Worm (Caenorhabditis elegans): ENCODE results near the gene dpy-8.

DNA sequence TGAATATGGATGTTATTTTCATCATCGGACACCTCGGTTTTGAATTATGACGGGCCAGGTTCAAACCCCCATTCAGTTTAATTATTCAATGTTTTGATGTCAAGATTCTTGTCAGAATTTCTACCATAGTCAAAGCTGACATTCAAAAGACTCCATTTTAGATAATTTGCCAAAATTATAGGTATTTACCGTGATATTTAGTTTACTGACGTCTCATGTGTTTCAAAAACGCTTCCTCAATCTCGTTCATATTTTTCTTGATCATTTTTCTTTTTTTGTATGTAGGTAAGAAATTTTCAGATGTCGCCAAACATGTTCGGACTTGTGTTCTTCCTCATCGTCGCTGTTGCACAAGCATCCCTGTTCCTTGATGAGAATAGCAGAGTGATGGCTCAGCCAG lies 12.5 kb upstream of the dpy-8 start, which contains the start of gene EGAP5.1:
- no peak for TF ChIP-seq W03F9.2 (tag; optimal IDR thresholded peaks at IDR 0.05)
- TF ChIP-seq him-1 (tag; optimal IDR thresholded peaks at IDR 0.05) = no peak
- TF ChIP-seq dao-5 (tag; optimal IDR thresholded peaks at IDR 0.05) = no peak
